Fruit fly (Drosophila melanogaster): ENCODE data around the gene lost.
A peak's percentile ranks its signal among the peaks of the same experiment; 100 is the strongest.

The lost gene

dm6 chr3R:4399810-4400496 lies 2.9 kb upstream of the lost start (continued):
- TF ChIP-seq fu2 (GFP tag; optimal IDR thresholded peaks at IDR 0.05): no peak
- TF ChIP-seq CG11504 (tag; optimal IDR thresholded peaks at IDR 0.05): no peak
- TF ChIP-seq HLHmδ (GFP tag; optimal IDR thresholded peaks at IDR 0.05): no peak
- peak; percentile 26; the same call in 1 of the 3 replicates for TF ChIP-seq CG16813 (GFP tag; IDR thresholded peaks at IDR 0.05; ENCODE audit: partially characterized antibody)
- TF ChIP-seq fd64A (GFP tag; optimal IDR thresholded peaks at IDR 0.05): no peak
- no peak for TF ChIP-seq gsb-n (tag; optimal IDR thresholded peaks at IDR 0.05)
- TF ChIP-seq ato (GFP tag; IDR thresholded peaks at IDR 0.05; ENCODE audit: partially characterized antibody): no peak
- no peak for TF ChIP-seq kni (GFP tag; optimal IDR thresholded peaks at IDR 0.05)
- TF ChIP-seq lilli (GFP tag; optimal IDR thresholded peaks at IDR 0.05): peak; percentile 50
- no peak for TF ChIP-seq pb (GFP tag; optimal IDR thresholded peaks at IDR 0.05)
- no peak for TF ChIP-seq dati (GFP tag; IDR thresholded peaks at IDR 0.05)
- TF ChIP-seq Ssrp (tag; optimal IDR thresholded peaks at IDR 0.05): peak; percentile 35
- TF ChIP-seq vvl (GFP tag; IDR thresholded peaks at IDR 0.05): peak; percentile 63
- no peak for TF ChIP-seq CG5953 (GFP tag; IDR thresholded peaks at IDR 0.05)
- peak; percentile 96 for TF ChIP-seq CG7357 (GFP tag; IDR thresholded peaks at IDR 0.05)
- TF ChIP-seq CG10565 (GFP tag; optimal IDR thresholded peaks at IDR 0.05): no peak
- no peak for TF ChIP-seq CG6175 (GFP tag; IDR thresholded peaks at IDR 0.05)
- peak; percentile 24; the same call in 1 of the 2 replicates for TF ChIP-seq unc-4 (GFP tag; IDR thresholded peaks at IDR 0.05; ENCODE audit: partially characterized antibody)
- TF ChIP-seq CG8478 (optimal IDR thresholded peaks at IDR 0.05): no peak
- no peak for TF ChIP-seq cas (GFP tag; IDR thresholded peaks at IDR 0.05)
- peak; percentile 51 for TF ChIP-seq amos (GFP tag; IDR thresholded peaks at IDR 0.05; ENCODE audit: partially characterized antibody)
- TF ChIP-seq MTF-1 (GFP tag; optimal IDR thresholded peaks at IDR 0.05; ENCODE audit: borderline replicate concordance): no peak
- no peak for TF ChIP-seq seq (GFP tag; IDR thresholded peaks at IDR 0.05)
- TF ChIP-seq psq (GFP tag; optimal IDR thresholded peaks at IDR 0.05): peak; percentile 22
- TF ChIP-seq CG11560 (tag; IDR thresholded peaks at IDR 0.05): no peak
- no peak for TF ChIP-seq ham (GFP tag; IDR thresholded peaks at IDR 0.05)
- no peak for TF ChIP-seq Gsc (GFP tag; IDR thresholded peaks at IDR 0.05)
- peak; percentile 3 for TF ChIP-seq bcd (GFP tag; optimal IDR thresholded peaks at IDR 0.05)
- no peak for TF ChIP-seq CG6689 (GFP tag; IDR thresholded peaks at IDR 0.05)
- TF ChIP-seq CG7372 (GFP tag; IDR thresholded peaks at IDR 0.05): no peak
- no peak for TF ChIP-seq NfI (GFP tag; optimal IDR thresholded peaks at IDR 0.05)
- no peak for TF ChIP-seq grn (GFP tag; optimal IDR thresholded peaks at IDR 0.05)
- no peak for TF ChIP-seq NC2α (GFP tag; optimal IDR thresholded peaks at IDR 0.05)
- TF ChIP-seq sd (tag; optimal IDR thresholded peaks at IDR 0.05): no peak
- TF ChIP-seq Ets65A (GFP tag): peak; percentile 75
- no peak for TF ChIP-seq ara (GFP tag; IDR thresholded peaks at IDR 0.05)
- no peak for TF ChIP-seq Eip74EF (GFP tag; optimal IDR thresholded peaks at IDR 0.05)
- TF ChIP-seq peb (GFP tag; IDR thresholded peaks at IDR 0.05): no peak
- TF ChIP-seq crol (GFP tag; IDR thresholded peaks at IDR 0.05): no peak
- TF ChIP-seq CG4404 (GFP tag; IDR thresholded peaks at IDR 0.05): no peak
- no peak for TF ChIP-seq CG17186 (GFP tag; optimal IDR thresholded peaks at IDR 0.05)
- no peak for TF ChIP-seq unpg (GFP tag; optimal IDR thresholded peaks at IDR 0.05)
- TF ChIP-seq HLH4C (GFP tag; IDR thresholded peaks at IDR 0.05; ENCODE audit: partially characterized antibody): peak; percentile 49; the same call in 2 of the 3 replicates
- TF ChIP-seq HLH54F (GFP tag; optimal IDR thresholded peaks at IDR 0.05): no peak
- no peak for TF ChIP-seq dpn (GFP tag; optimal IDR thresholded peaks at IDR 0.05)
- TF ChIP-seq ase (GFP tag; IDR thresholded peaks at IDR 0.05): no peak
- TF ChIP-seq CG1832 (GFP tag; optimal IDR thresholded peaks at IDR 0.05): no peak
- TF ChIP-seq CG7745 (tag; optimal IDR thresholded peaks at IDR 0.05): no peak
- TF ChIP-seq eyg (GFP tag; optimal IDR thresholded peaks at IDR 0.05): no peak
- TF ChIP-seq dan (GFP tag; IDR thresholded peaks at IDR 0.05): no peak
- TF ChIP-seq nerfin-1 (tag; optimal IDR thresholded peaks at IDR 0.05): no peak

All from whole organism, embryonic.